Worm (Caenorhabditis elegans): ENCODE results near the gene F13B9.2.

ce11 chrX:8270971-8271553 is 14.4 kb upstream of the F13B9.2 start, which contains the start of gene cutl-29:
- TF ChIP-seq cog-1 (tag; optimal IDR thresholded peaks at IDR 0.05), result no peak
- TF ChIP-seq tab-1 (GFP tag; IDR thresholded peaks at IDR 0.05), result no peak
- no peak for TF ChIP-seq ztf-23 (GFP tag; IDR thresholded peaks at IDR 0.05)
- TF ChIP-seq flt-1 (GFP tag; IDR thresholded peaks at IDR 0.05), result no peak
- no peak for TF ChIP-seq ref-1 (GFP tag; conservative IDR thresholded peaks at IDR 0.05)
- TF ChIP-seq klf-2 (GFP tag; conservative IDR thresholded peaks at IDR 0.05), result no peak
- TF ChIP-seq ztf-29 (GFP tag; IDR thresholded peaks at IDR 0.05), result no peak

Measured in whole organism, midembryonic.